Fruit fly (Drosophila melanogaster) whole organism, prepupa: ENCODE measurements around the gene pigeon.

Experiments
- Blimp-1 ChIP-seq: fragments of 200-800 bp; sonication (Bioruptor generic); optimal IDR thresholded peaks from 3 replicates; lab custom pipeline; 2017; ENCODE audit warnings: missing biosample characterization, missing genetic modification characterization, mild to moderate bottlenecking, moderate library complexity, missing genetic modification reagents
- CG10631 ChIP-seq: fragments of 200-800 bp; sonication (Bioruptor generic); optimal IDR thresholded peaks from 2 replicates; lab custom pipeline; 2016; ENCODE audit warnings: missing biosample characterization, missing genetic modification characterization
- CG10669 ChIP-seq: fragments of 200-800 bp; sonication (Bioruptor generic); optimal IDR thresholded peaks from 3 replicates; lab custom pipeline; 2018; ENCODE audit warnings: missing biosample characterization, mild to moderate bottlenecking, missing genetic modification characterization, moderate library complexity
- CG11294 ChIP-seq: fragments of 200-800 bp; sonication (Bioruptor generic); IDR thresholded peaks from 2 replicates; pipeline ENCODE4 v1.3.6; 2022; ENCODE audit warnings: missing biosample characterization, missing genetic modification characterization
- CG11762 ChIP-seq: fragments of 200-800 bp; sonication (Bioruptor generic); optimal IDR thresholded peaks from 3 replicates; lab custom pipeline; 2016; ENCODE audit warnings: missing biosample characterization, missing genetic modification characterization; ENCODE audit not compliant: insufficient read depth
- CG15336 ChIP-seq: fragments of 200-800 bp; sonication (Bioruptor generic); IDR thresholded peaks from 2 replicates; pipeline ENCODE4 v1.3.6; 2022; ENCODE audit warnings: missing biosample characterization, missing genetic modification characterization
- CG1621 ChIP-seq: fragments of 200-800 bp; sonication (Bioruptor generic); optimal IDR thresholded peaks from 3 replicates; lab custom pipeline; 2018; ENCODE audit warnings: missing biosample characterization, mild to moderate bottlenecking, missing genetic modification characterization
- CG16779 ChIP-seq: fragments of 200-800 bp; sonication (Bioruptor generic); optimal IDR thresholded peaks from 3 replicates; lab custom pipeline; 2017; ENCODE audit warnings: missing biosample characterization, mild to moderate bottlenecking, missing genetic modification characterization
- CG32006 ChIP-seq: fragments of 200-800 bp; sonication (Bioruptor generic); optimal IDR thresholded peaks from 3 replicates; lab custom pipeline; 2017; ENCODE audit warnings: missing biosample characterization, mild to moderate bottlenecking, missing genetic modification characterization
- CG34406 ChIP-seq: fragments of 200-800 bp; sonication (Bioruptor generic); optimal IDR thresholded peaks from 3 replicates; lab custom pipeline; 2016; ENCODE audit warnings: missing biosample characterization, missing genetic modification characterization
- CG3919 ChIP-seq: fragments of 200-800 bp; sonication (Bioruptor generic); optimal IDR thresholded peaks from 3 replicates; lab custom pipeline; 2016; ENCODE audit warnings: missing biosample characterization, missing genetic modification characterization
- CG4318 ChIP-seq: fragments of 200-800 bp; sonication (Bioruptor generic); optimal IDR thresholded peaks from 3 replicates; lab custom pipeline; 2017; ENCODE audit warnings: missing biosample characterization, mild to moderate bottlenecking, missing genetic modification characterization
- CG6163 ChIP-seq: fragments of 200-800 bp; sonication (Bioruptor generic); IDR thresholded peaks from 3 replicates; pipeline ENCODE4 v1.3.6; 2022; ENCODE audit warnings: missing biosample characterization, missing genetic modification characterization
- CG6792 ChIP-seq: fragments of 200-800 bp; sonication (Bioruptor generic); optimal IDR thresholded peaks from 3 replicates; lab custom pipeline; 2016; ENCODE audit warnings: missing biosample characterization, missing genetic modification characterization
- CG6808 ChIP-seq: fragments of 200-800 bp; sonication (Bioruptor generic); optimal IDR thresholded peaks from 3 replicates; lab custom pipeline; 2017; ENCODE audit warnings: missing biosample characterization, missing genetic modification characterization, mild to moderate bottlenecking, moderate library complexity, missing genetic modification reagents
- CG6854 ChIP-seq: fragments of 200-800 bp; sonication (Bioruptor generic); optimal IDR thresholded peaks from 2 replicates; lab custom pipeline; 2017; ENCODE audit warnings: missing biosample characterization, mild to moderate bottlenecking, missing genetic modification characterization
- CG7368 ChIP-seq: fragments of 200-800 bp; sonication (Bioruptor generic); optimal IDR thresholded peaks from 3 replicates; lab custom pipeline; 2016; ENCODE audit warnings: missing biosample characterization, missing genetic modification characterization
- CG8119 ChIP-seq: fragments of 200-800 bp; sonication (Bioruptor generic); IDR thresholded peaks from 3 replicates; pipeline ENCODE4 v1.3.6; 2022; ENCODE audit warnings: missing biosample characterization, missing genetic modification characterization
- CG8632 ChIP-seq: fragments of 200-800 bp; sonication (Bioruptor generic); optimal IDR thresholded peaks from 3 replicates; lab custom pipeline; 2016; ENCODE audit warnings: missing biosample characterization, missing genetic modification characterization
- Eip75B ChIP-seq: fragments of 200-800 bp; sonication (Bioruptor generic); optimal IDR thresholded peaks from 3 replicates; lab custom pipeline; 2016; ENCODE audit warnings: missing biosample characterization, missing genetic modification characterization
- Eip78C ChIP-seq: fragments of 200-800 bp; sonication (Bioruptor generic); peaks from one replicate; lab custom pipeline; 2016; ENCODE audit warnings: missing biosample characterization, missing genetic modification characterization
- Eip93F ChIP-seq: fragments of 200-800 bp; sonication (Bioruptor generic); optimal IDR thresholded peaks from 2 replicates; lab custom pipeline; 2016; ENCODE audit warnings: missing biosample characterization, mild to moderate bottlenecking, missing genetic modification characterization
- Ets21C ChIP-seq: fragments of 200-800 bp; sonication (Bioruptor generic); optimal IDR thresholded peaks from 3 replicates; lab custom pipeline; 2016; ENCODE audit warnings: missing biosample characterization, missing genetic modification characterization
- Ets96B ChIP-seq: fragments of 200-800 bp; optimal IDR thresholded peaks from 2 replicates; lab custom pipeline; 2019; ENCODE audit warnings: missing biosample characterization, mild to moderate bottlenecking, missing genetic modification characterization, moderate library complexity
- Gug ChIP-seq: fragments of 200-800 bp; sonication (Bioruptor generic); IDR thresholded peaks from 2 replicates; pipeline ENCODE4 v1.3.6; 2022; ENCODE audit warnings: missing biosample characterization, missing genetic modification characterization
- Hr39 ChIP-seq: fragments of 200-800 bp; sonication (Bioruptor generic); optimal IDR thresholded peaks from 2 replicates; lab custom pipeline; 2016; ENCODE audit warnings: missing biosample characterization, missing genetic modification characterization
- Lpt ChIP-seq: fragments of 200-800 bp; sonication (Bioruptor generic); optimal IDR thresholded peaks from 3 replicates; lab custom pipeline; 2016; ENCODE audit warnings: missing biosample characterization, missing genetic modification characterization
- Met ChIP-seq: fragments of 200-800 bp; sonication (Bioruptor generic); optimal IDR thresholded peaks from 3 replicates; lab custom pipeline; 2016; ENCODE audit warnings: missing biosample characterization, missing genetic modification characterization
- Smox ChIP-seq: fragments of 200-800 bp; sonication (Bioruptor generic); optimal IDR thresholded peaks from 3 replicates; lab custom pipeline; 2016; ENCODE audit warnings: missing biosample characterization, missing genetic modification characterization
- Sox102F ChIP-seq: fragments of 200-800 bp; sonication (Bioruptor generic); optimal IDR thresholded peaks from 2 replicates; lab custom pipeline; 2016; ENCODE audit warnings: missing biosample characterization, mild to moderate bottlenecking, missing genetic modification characterization
- Sox15 ChIP-seq: fragments of 200-800 bp; sonication (Bioruptor generic); optimal IDR thresholded peaks from 3 replicates; lab custom pipeline; 2016; ENCODE audit warnings: missing biosample characterization, missing genetic modification characterization
- achi ChIP-seq: fragments of 200-800 bp; sonication (Bioruptor generic); optimal IDR thresholded peaks from 3 replicates; lab custom pipeline; 2016; ENCODE audit warnings: missing biosample characterization, missing genetic modification characterization
- acj6 ChIP-seq: fragments of 200-800 bp; sonication (Bioruptor generic); optimal IDR thresholded peaks from 3 replicates; lab custom pipeline; 2016; ENCODE audit warnings: missing biosample characterization, missing genetic modification characterization
- cyc ChIP-seq: fragments of 200-800 bp; sonication (Bioruptor generic); optimal IDR thresholded peaks from 3 replicates; lab custom pipeline; 2016; ENCODE audit warnings: missing biosample characterization, missing genetic modification characterization
- dac ChIP-seq: fragments of 200-800 bp; sonication (Bioruptor generic); optimal IDR thresholded peaks from 2 replicates; lab custom pipeline; 2017; ENCODE audit warnings: missing biosample characterization, mild to moderate bottlenecking, missing genetic modification characterization
- dsx ChIP-seq: fragments of 200-800 bp; optimal IDR thresholded peaks from 3 replicates; lab custom pipeline; 2019; ENCODE audit warnings: missing biosample characterization, mild to moderate bottlenecking, missing genetic modification characterization, moderate library complexity; ENCODE audit not compliant: poor library complexity, severe bottlenecking
- eg ChIP-seq: fragments of 200-800 bp; sonication (Bioruptor generic); IDR thresholded peaks from 3 replicates; pipeline ENCODE4 v1.3.6; 2022; ENCODE audit warnings: missing biosample characterization, missing genetic modification characterization
- esn ChIP-seq: fragments of 200-800 bp; sonication (Bioruptor generic); optimal IDR thresholded peaks from 2 replicates; lab custom pipeline; 2016; ENCODE audit warnings: missing biosample characterization, mild to moderate bottlenecking, missing genetic modification characterization, moderate library complexity
- fd59A ChIP-seq: fragments of 200-800 bp; sonication (Bioruptor generic); optimal IDR thresholded peaks from 2 replicates; lab custom pipeline; 2017; ENCODE audit warnings: missing biosample characterization, mild to moderate bottlenecking, missing genetic modification characterization, missing genetic modification reagents
- fd85E ChIP-seq: fragments of 200-800 bp; sonication (Bioruptor generic); optimal IDR thresholded peaks from 3 replicates; lab custom pipeline; 2016; ENCODE audit warnings: missing biosample characterization, missing genetic modification characterization
- fkh ChIP-seq: fragments of 200-800 bp; sonication (Bioruptor generic); optimal IDR thresholded peaks from 3 replicates; lab custom pipeline; 2017; ENCODE audit warnings: missing biosample characterization, mild to moderate bottlenecking, missing genetic modification characterization, moderate library complexity
- net ChIP-seq: fragments of 200-800 bp; sonication (Bioruptor generic); optimal IDR thresholded peaks from 3 replicates; lab custom pipeline; 2016; ENCODE audit warnings: missing biosample characterization, missing genetic modification characterization
- pdm3 ChIP-seq: fragments of 200-800 bp; sonication (Bioruptor generic); optimal IDR thresholded peaks from 3 replicates; lab custom pipeline; 2016; ENCODE audit warnings: missing biosample characterization, missing genetic modification characterization
- salr ChIP-seq, 2 experiments: fragments of 200-800 bp; sonication (Bioruptor generic); optimal IDR thresholded peaks; 3 replicates each; lab custom pipeline; 2016 to 2018; ENCODE audit warnings: missing biosample characterization in 2 of 2, missing genetic modification characterization in 2 of 2, mild to moderate bottlenecking in 1 of 2
- ss ChIP-seq, 2 experiments: fragments of 200-800 bp; sonication (Bioruptor generic); optimal IDR thresholded peaks; 2 replicates in 1 of 2; 3 replicates in 1 of 2; lab custom pipeline; 2017 to 2018; ENCODE audit warnings: mild to moderate bottlenecking in 2 of 2, missing biosample characterization in 2 of 2, missing genetic modification characterization in 2 of 2, moderate library complexity in 1 of 2
- topi ChIP-seq: fragments of 200-800 bp; sonication (Bioruptor generic); optimal IDR thresholded peaks from 3 replicates; lab custom pipeline; 2016; ENCODE audit warnings: missing biosample characterization, missing genetic modification characterization
- vri ChIP-seq: fragments of 200-800 bp; sonication (Bioruptor generic); optimal IDR thresholded peaks from 3 replicates; lab custom pipeline; 2016; ENCODE audit warnings: missing biosample characterization, mild to moderate bottlenecking, missing genetic modification characterization

Gene pigeon

DNA sequence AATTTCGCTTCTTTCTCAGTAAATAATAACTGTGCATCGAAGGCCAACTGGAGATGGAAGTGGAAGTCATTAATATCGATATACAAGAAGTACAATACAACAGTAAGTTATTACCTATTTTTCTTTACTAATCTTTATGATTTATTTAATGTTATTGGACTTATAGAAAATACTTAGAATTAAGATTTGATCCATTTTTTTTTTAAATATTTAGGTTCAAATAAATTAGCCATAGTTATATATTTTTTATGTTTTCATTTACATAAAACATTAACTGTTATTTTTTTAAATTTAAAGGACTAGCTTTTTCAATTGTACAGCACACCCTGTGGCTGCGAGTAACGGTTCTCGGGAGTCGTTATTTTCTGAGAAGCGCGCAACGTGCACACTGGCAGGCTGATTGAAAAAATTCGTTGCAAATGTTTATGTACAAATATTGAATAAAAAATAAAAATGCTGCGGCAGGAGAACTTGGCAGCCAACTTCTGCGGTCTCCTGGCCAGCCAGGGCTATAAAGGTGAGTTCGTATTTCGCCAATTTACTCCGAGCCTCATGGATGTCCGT is at the start of gene pigeon, which contains the start of gene gammaTub37C:
pigeon (plus strand) TSS at position 368 of the 564 bp plus-strand sequence.
gammaTub37C (minus strand) TSS at position 51 of the 564 bp plus-strand sequence.
- no peak for TF ChIP-seq CG8632
- TF ChIP-seq ss (GFP tag; optimal IDR thresholded peaks at IDR 0.05; lab: Kevin White, UChicago) = no peak
- TF ChIP-seq CG6163 (GFP tag; lab: Robert Waterston, UW) = no peak
- TF ChIP-seq Eip78C = peak; percentile 52
- no peak for TF ChIP-seq acj6 (GFP tag; lab: Kevin White, UChicago)
- no peak for TF ChIP-seq achi (GFP tag; lab: Kevin White, UChicago)
- no peak for TF ChIP-seq cyc (GFP tag; lab: Kevin White, UChicago)
- TF ChIP-seq CG10669 (GFP tag; lab: Kevin White, UChicago) = no peak
- peak; percentile 6 for TF ChIP-seq esn
- no peak for TF ChIP-seq CG6792 (GFP tag; lab: Kevin White, UChicago)
- no peak for TF ChIP-seq dac (GFP tag; lab: Kevin White, UChicago)
- TF ChIP-seq CG6808 = no peak
- TF ChIP-seq CG34406 (GFP tag; lab: Kevin White, UChicago) = no peak
- TF ChIP-seq CG7368 = no peak

DNA sequence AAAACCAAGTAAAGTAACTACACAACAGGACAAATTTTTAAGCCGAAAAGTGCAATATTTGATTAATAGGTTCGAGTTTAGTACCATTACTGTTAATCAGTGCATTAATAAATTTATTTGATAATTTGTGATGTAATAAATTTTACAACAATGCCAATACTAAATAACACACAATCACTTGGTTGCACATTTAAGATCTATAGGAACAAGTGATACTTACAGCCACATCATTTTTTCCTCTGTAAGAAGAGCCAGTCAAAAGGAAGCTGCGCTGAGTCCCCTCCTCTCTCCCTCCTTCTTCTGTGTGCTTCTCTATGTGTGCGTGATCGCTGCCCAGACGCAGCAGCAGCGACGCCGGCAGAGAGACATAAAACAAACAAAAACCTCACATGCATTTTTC is 49.1 kb upstream of the pigeon start:
- peak; percentile 85 for TF ChIP-seq Sox15 (GFP tag; lab: Kevin White, UChicago)
- TF ChIP-seq CG8119 (GFP tag; lab: Robert Waterston, UW) = peak; percentile 84
- TF ChIP-seq Hr39 (GFP tag; lab: Kevin White, UChicago) = peak; percentile 93
- TF ChIP-seq CG11294 (GFP tag; lab: Robert Waterston, UW) = no peak
- peak; percentile 95 for TF ChIP-seq CG10669 (GFP tag; lab: Kevin White, UChicago)
- TF ChIP-seq Eip93F (GFP tag; lab: Kevin White, UChicago) = peak; percentile 44
- peak; percentile 84 for TF ChIP-seq CG6854 (GFP tag; lab: Kevin White, UChicago)
- peak; percentile 96 for TF ChIP-seq CG3919 (GFP tag; lab: Kevin White, UChicago)
- TF ChIP-seq eg (GFP tag; lab: Robert Waterston, UW) = peak; percentile 49; the same call in 2 of the 3 replicates
- TF ChIP-seq CG16779 (tag; lab: Kevin White, UChicago) = peak; percentile 78
- peak; percentile 94 for TF ChIP-seq topi (GFP tag; lab: Kevin White, UChicago)
- TF ChIP-seq fd59A (GFP tag; lab: Kevin White, UChicago) = peak; percentile 96
- TF ChIP-seq Ets21C = peak; percentile 89
- TF ChIP-seq fkh (GFP tag; lab: Kevin White, UChicago) = no peak
- TF ChIP-seq Sox102F (GFP tag; lab: Kevin White, UChicago) = peak; percentile 91
- TF ChIP-seq esn = peak; percentile 95
- peak; percentile 95 for TF ChIP-seq CG10631 (GFP tag; lab: Kevin White, UChicago)
- TF ChIP-seq CG1621 (tag; lab: Kevin White, UChicago) = peak; percentile 91
- peak; percentile 93 for TF ChIP-seq Smox (GFP tag; lab: Kevin White, UChicago)
- peak; percentile 92 for TF ChIP-seq achi (GFP tag; lab: Kevin White, UChicago)
- TF ChIP-seq dsx (GFP tag; lab: Kevin White, UChicago) = peak; percentile 92
- TF ChIP-seq fd85E (GFP tag; lab: Kevin White, UChicago) = peak; percentile 56
- TF ChIP-seq CG32006 = peak; percentile 80
- TF ChIP-seq CG6792 (GFP tag; lab: Kevin White, UChicago) = peak; percentile 93
- TF ChIP-seq Blimp-1 (GFP tag; lab: Kevin White, UChicago) = peak; percentile 67
- peak; percentile 81 for TF ChIP-seq Lpt (GFP tag; lab: Kevin White, UChicago)
- TF ChIP-seq salr (GFP tag; optimal IDR thresholded peaks at IDR 0.05; lab: Kevin White, UChicago) = peak; percentile 88 to 90
- TF ChIP-seq acj6 (GFP tag; lab: Kevin White, UChicago) = peak; percentile 93
- TF ChIP-seq CG34406 (GFP tag; lab: Kevin White, UChicago) = peak; percentile 92
- TF ChIP-seq CG6808 = peak; percentile 95
- peak; percentile 87 for TF ChIP-seq net (GFP tag; lab: Kevin White, UChicago)
- TF ChIP-seq Gug (GFP tag; lab: Robert Waterston, UW) = peak; percentile 65
- TF ChIP-seq Ets96B (tag; lab: Kevin White, UChicago) = peak; percentile 97
- TF ChIP-seq Eip75B (GFP tag; lab: Kevin White, UChicago) = peak; percentile 88
- peak; percentile 51 for TF ChIP-seq dac (GFP tag; lab: Kevin White, UChicago)
- TF ChIP-seq CG15336 = peak; percentile 77
- TF ChIP-seq pdm3 (GFP tag; lab: Kevin White, UChicago) = peak; percentile 91
- peak; percentile 88 for TF ChIP-seq vri
- peak; percentile 64 for TF ChIP-seq CG4318 (GFP tag; lab: Kevin White, UChicago)
- TF ChIP-seq Eip78C = peak; percentile 99
- TF ChIP-seq CG8632 = peak; percentile 90
- peak; percentile 94 for TF ChIP-seq Met (GFP tag; lab: Kevin White, UChicago)
- peak; percentile 90 for TF ChIP-seq CG11762 (GFP tag; lab: Kevin White, UChicago)
